Fruit fly (Drosophila melanogaster) whole organism, embryonic: ENCODE measurements around the gene Gdh.
A peak's percentile ranks its signal among the peaks of the same experiment; 100 is the strongest.

Experiments
- CG11456 ChIP-seq: fragments of 200-800 bp; sonication (Bioruptor generic); IDR thresholded peaks from 3 replicates; pipeline ENCODE4 v1.3.6; 2022; ENCODE audit warnings: missing biosample characterization, missing genetic modification characterization
- CG11695 ChIP-seq: fragments of 200-800 bp; sonication (Bioruptor generic); IDR thresholded peaks from 3 replicates; pipeline ENCODE4 v1.3.6; 2022; ENCODE audit warnings: missing biosample characterization, missing genetic modification characterization
- CG13624 ChIP-seq: fragments of 200-800 bp; sonication (Bioruptor generic); optimal IDR thresholded peaks from 2 replicates; lab custom pipeline; 2016; ENCODE audit warnings: missing biosample characterization, missing genetic modification characterization
- CG14965 ChIP-seq: fragments of 200-800 bp; sonication (Bioruptor generic); optimal IDR thresholded peaks from 2 replicates; lab custom pipeline; 2016; ENCODE audit warnings: missing biosample characterization, missing genetic modification characterization, borderline replicate concordance
- CG15696 ChIP-seq: fragments of 200-800 bp; sonication (Bioruptor generic); optimal IDR thresholded peaks from 2 replicates; lab custom pipeline; 2019; ENCODE audit warnings: missing biosample characterization, mild to moderate bottlenecking, missing genetic modification characterization, moderate library complexity
- CG16815 ChIP-seq: fragments of 200-800 bp; sonication (Bioruptor generic); optimal IDR thresholded peaks from 3 replicates; lab custom pipeline; 2017; ENCODE audit warnings: missing biosample characterization, mild to moderate bottlenecking, missing genetic modification characterization
- CG17361 ChIP-seq: fragments of 200-800 bp; sonication (Bioruptor generic); IDR thresholded peaks from 3 replicates; pipeline ENCODE4 v1.3.6; 2022; ENCODE audit warnings: missing biosample characterization, missing genetic modification characterization
- CG17568 ChIP-seq: fragments of 200-800 bp; sonication (Bioruptor generic); optimal IDR thresholded peaks from 2 replicates; lab custom pipeline; 2018; ENCODE audit warnings: missing biosample characterization, mild to moderate bottlenecking, missing genetic modification characterization, moderate library complexity
- CG3065 ChIP-seq: fragments of 200-800 bp; sonication (Bioruptor generic); optimal IDR thresholded peaks from 2 replicates; lab custom pipeline; 2016; ENCODE audit warnings: missing biosample characterization, missing genetic modification characterization
- CG33557 ChIP-seq: fragments of 200-800 bp; sonication (Bioruptor generic); optimal IDR thresholded peaks from 2 replicates; lab custom pipeline; 2019; ENCODE audit warnings: missing biosample characterization, mild to moderate bottlenecking, missing genetic modification characterization, moderate library complexity
- CG34422 ChIP-seq: fragments of 200-800 bp; sonication (Bioruptor generic); IDR thresholded peaks from 3 replicates; pipeline ENCODE4 v1.3.6; 2022; ENCODE audit warnings: missing biosample characterization, missing genetic modification characterization
- CG3995 ChIP-seq: fragments of 200-800 bp; sonication (Bioruptor generic); optimal IDR thresholded peaks from 3 replicates; lab custom pipeline; 2016; ENCODE audit warnings: missing biosample characterization, missing genetic modification characterization
- CG7963 ChIP-seq: fragments of 200-800 bp; sonication (Bioruptor generic); IDR thresholded peaks from 3 replicates; pipeline ENCODE4 v1.3.6; 2022; ENCODE audit warnings: missing biosample characterization, missing genetic modification characterization; ENCODE audit not compliant: partially characterized antibody
- CG8281 ChIP-seq: fragments of 200-800 bp; sonication (Bioruptor generic); optimal IDR thresholded peaks from 2 replicates; lab custom pipeline; 2018; ENCODE audit warnings: missing biosample characterization, mild to moderate bottlenecking, missing genetic modification characterization, moderate library complexity
- CG8359 ChIP-seq: fragments of 200-800 bp; sonication (Bioruptor generic); optimal IDR thresholded peaks from 2 replicates; lab custom pipeline; 2017; ENCODE audit warnings: missing biosample characterization, mild to moderate bottlenecking, missing genetic modification characterization, borderline replicate concordance
- CG8765 ChIP-seq: fragments of 200-800 bp; sonication (Bioruptor generic); IDR thresholded peaks from 2 replicates; pipeline ENCODE4 v1.3.6; 2022; ENCODE audit warnings: missing biosample characterization, missing genetic modification characterization
- CG8944 ChIP-seq: fragments of 200-800 bp; sonication (Bioruptor generic); optimal IDR thresholded peaks from 3 replicates; lab custom pipeline; 2016; ENCODE audit warnings: missing biosample characterization, missing genetic modification characterization
- CoRest ChIP-seq: fragments of 200-800 bp; sonication (Bioruptor generic); optimal IDR thresholded peaks from 3 replicates; lab custom pipeline; 2018; ENCODE audit warnings: missing biosample characterization, mild to moderate bottlenecking, missing genetic modification characterization, moderate library complexity
- D19B ChIP-seq: fragments of 200-800 bp; sonication (Bioruptor generic); optimal IDR thresholded peaks from 2 replicates; lab custom pipeline; 2017; ENCODE audit warnings: missing biosample characterization, mild to moderate bottlenecking, missing genetic modification characterization
- Dref ChIP-seq: fragments of 200-800 bp; sonication (Bioruptor generic); IDR thresholded peaks from 2 replicates; pipeline ENCODE4 v1.3.6; 2022; ENCODE audit warnings: missing biosample characterization, missing genetic modification characterization
- Gug ChIP-seq: fragments of 200-800 bp; sonication (Bioruptor generic); IDR thresholded peaks from 4 replicates; pipeline ENCODE4 v1.3.6; 2022; ENCODE audit warnings: missing biosample characterization, missing genetic modification characterization
- Mrtf ChIP-seq: fragments of 200-800 bp; sonication (Bioruptor generic); IDR thresholded peaks from 3 replicates; pipeline ENCODE4 v1.3.6; 2022; ENCODE audit warnings: missing biosample characterization, missing genetic modification characterization
- Optix ChIP-seq: fragments of 200-800 bp; sonication (Bioruptor generic); IDR thresholded peaks from 3 replicates; pipeline ENCODE4 v1.3.6; 2022; ENCODE audit warnings: missing biosample characterization, missing genetic modification characterization
- Rx ChIP-seq: fragments of 200-800 bp; sonication (Bioruptor generic); IDR thresholded peaks from 2 replicates; pipeline ENCODE4 v1.3.6; 2022; ENCODE audit warnings: missing biosample characterization, missing genetic modification characterization
- Scr ChIP-seq: fragments of 200-800 bp; sonication (Bioruptor generic); IDR thresholded peaks from 2 replicates; pipeline ENCODE4 v1.3.6; 2022; ENCODE audit warnings: missing biosample characterization, missing genetic modification characterization; ENCODE audit not compliant: partially characterized antibody
- Sin3A ChIP-seq: fragments of >200 bp; optimal IDR thresholded peaks from 2 replicates; lab custom pipeline; 2018
- Xrp1 ChIP-seq: fragments of 200-800 bp; sonication (Bioruptor generic); IDR thresholded peaks from 2 replicates; pipeline ENCODE4 v1.3.6; 2022; ENCODE audit warnings: missing biosample characterization, missing genetic modification characterization
- abd-A ChIP-seq: fragments of 200-800 bp; sonication (Bioruptor generic); optimal IDR thresholded peaks from 3 replicates; lab custom pipeline; 2019; ENCODE audit warnings: missing biosample characterization, mild to moderate bottlenecking, missing genetic modification characterization, moderate library complexity
- ase ChIP-seq: fragments of 200-800 bp; sonication (Bioruptor generic); IDR thresholded peaks from 3 replicates; pipeline ENCODE4 v1.3.6; 2022; ENCODE audit warnings: missing biosample characterization, missing genetic modification characterization
- bbx ChIP-seq: fragments of 200-800 bp; sonication (Bioruptor generic); IDR thresholded peaks from 2 replicates; pipeline ENCODE4 v1.3.6; 2022; ENCODE audit warnings: missing biosample characterization, missing genetic modification characterization; ENCODE audit not compliant: partially characterized antibody
- eve ChIP-seq, 2 experiments: fragments of >200 bp; optimal IDR thresholded peaks; 2 replicates each; lab custom pipeline; 2017; ENCODE audit warnings: missing biosample characterization in 2 of 2, missing genetic modification characterization in 2 of 2
- pfk ChIP-seq: fragments of 200-800 bp; sonication (Bioruptor generic); optimal IDR thresholded peaks from 2 replicates; lab custom pipeline; 2018; ENCODE audit warnings: missing biosample characterization, mild to moderate bottlenecking, missing genetic modification characterization, moderate library complexity
- pho ChIP-seq: fragments of 200-800 bp; sonication (Bioruptor generic); optimal IDR thresholded peaks from 2 replicates; lab custom pipeline; 2016; ENCODE audit warnings: missing biosample characterization, missing genetic modification characterization
- pzg ChIP-seq: fragments of 200-800 bp; sonication (Bioruptor generic); optimal IDR thresholded peaks from 3 replicates; lab custom pipeline; 2018; ENCODE audit warnings: missing biosample characterization, mild to moderate bottlenecking, missing genetic modification characterization, moderate library complexity
- sna ChIP-seq: fragments of 200-800 bp; sonication (Bioruptor generic); IDR thresholded peaks from 2 replicates; pipeline ENCODE4 v1.3.6; 2022; ENCODE audit warnings: missing biosample characterization, missing genetic modification characterization; ENCODE audit not compliant: partially characterized antibody
- ssp ChIP-seq: fragments of 200-800 bp; sonication (Bioruptor generic); IDR thresholded peaks from 2 replicates; pipeline ENCODE4 v1.3.6; 2022; ENCODE audit warnings: missing biosample characterization, missing genetic modification characterization
- stwl ChIP-seq: fragments of 200-800 bp; sonication (Bioruptor generic); optimal IDR thresholded peaks from 3 replicates; lab custom pipeline; 2018; ENCODE audit warnings: missing biosample characterization, mild to moderate bottlenecking, missing genetic modification characterization, moderate library complexity
- tap ChIP-seq: fragments of 200-800 bp; optimal IDR thresholded peaks from 3 replicates; lab custom pipeline; 2019; ENCODE audit warnings: missing biosample characterization, mild to moderate bottlenecking, missing genetic modification characterization, moderate library complexity
- trem ChIP-seq: fragments of 200-800 bp; optimal IDR thresholded peaks from 3 replicates; lab custom pipeline; 2019; ENCODE audit warnings: missing biosample characterization, mild to moderate bottlenecking, missing genetic modification characterization, moderate library complexity
- twi ChIP-seq: fragments of 200-800 bp; optimal IDR thresholded peaks from 2 replicates; lab custom pipeline; 2019; ENCODE audit warnings: missing biosample characterization, mild to moderate bottlenecking, missing genetic modification characterization, moderate library complexity
- usp ChIP-seq: fragments of >200 bp; optimal IDR thresholded peaks from 2 replicates; lab custom pipeline; 2017; ENCODE audit warnings: missing biosample characterization, missing genetic modification characterization

The Gdh gene

dm6 chr3R:23924200-23924599 is 18.7 kb downstream of the Gdh start, which contains the start of gene Ndc1 (continued):
- no peak for TF ChIP-seq CG14965
- no peak for TF ChIP-seq CG7963 (GFP tag; lab: Robert Waterston, UW)
- TF ChIP-seq CG8281 (tag; lab: Kevin White, UChicago), result no peak
- peak; percentile 74 for TF ChIP-seq ssp (GFP tag; lab: Robert Waterston, UW)
- 0 out of 3 replicates have a peak, but pooled peaks have one; percentile 11 for TF ChIP-seq CG34422
- no peak for TF ChIP-seq twi (tag; lab: Kevin White, UChicago)
- TF ChIP-seq Optix (GFP tag; lab: Robert Waterston, UW), result no peak
- no peak for TF ChIP-seq CG3995 (GFP tag; lab: Kevin White, UChicago)
- no peak for TF ChIP-seq pfk (GFP tag; lab: Kevin White, UChicago)
- no peak for TF ChIP-seq CG3065 (GFP tag; lab: Kevin White, UChicago)
- TF ChIP-seq Mrtf (GFP tag; lab: Robert Waterston, UW), result no peak
- peak; percentile 42 for TF ChIP-seq Sin3A (lab: Kevin White, UChicago)
- TF ChIP-seq Xrp1 (GFP tag; lab: Robert Waterston, UW), result no peak
- peak; percentile 16; the same call in 1 of the 2 replicates for TF ChIP-seq sna (GFP tag; lab: Robert Waterston, UW)
- no peak for TF ChIP-seq CG13624 (GFP tag; lab: Kevin White, UChicago)
- no peak for TF ChIP-seq CG8765 (GFP tag; lab: Robert Waterston, UW)
- TF ChIP-seq eve (GFP tag; optimal IDR thresholded peaks at IDR 0.05; lab: Kevin White, UChicago), result no peak
- TF ChIP-seq abd-A (tag; lab: Kevin White, UChicago), result no peak
- TF ChIP-seq tap, result no peak
- TF ChIP-seq bbx (GFP tag; lab: Robert Waterston, UW), result peak; percentile 37; the same call in 1 of the 2 replicates
- TF ChIP-seq CG15696 (tag; lab: Kevin White, UChicago), result no peak
- TF ChIP-seq pho (GFP tag; lab: Kevin White, UChicago), result no peak
- peak; percentile 23 for TF ChIP-seq CoRest
- TF ChIP-seq CG11456 (GFP tag; lab: Robert Waterston, UW), result no peak
- no peak for TF ChIP-seq CG33557
- peak; percentile 62 for TF ChIP-seq pzg
- TF ChIP-seq CG17568 (GFP tag; lab: Kevin White, UChicago), result peak; percentile 100
- TF ChIP-seq Scr (GFP tag; lab: Robert Waterston, UW), result peak; percentile 27; the same call in 1 of the 2 replicates
- TF ChIP-seq Rx (GFP tag; lab: Robert Waterston, UW), result no peak
- no peak for TF ChIP-seq CG8359 (GFP tag; lab: Kevin White, UChicago)
- no peak for TF ChIP-seq CG16815 (GFP tag; lab: Kevin White, UChicago)
- TF ChIP-seq Gug (GFP tag; lab: Robert Waterston, UW), result no peak
- TF ChIP-seq usp (GFP tag; lab: Kevin White, UChicago), result no peak
- TF ChIP-seq D19B, result no peak
- TF ChIP-seq trem (tag; lab: Kevin White, UChicago), result peak; percentile 43
- TF ChIP-seq CG11695 (GFP tag; lab: Robert Waterston, UW), result no peak
- no peak for TF ChIP-seq CG8944
- TF ChIP-seq stwl, result peak; percentile 6
- TF ChIP-seq Dref (GFP tag; lab: Robert Waterston, UW), result peak; percentile 71
- no peak for TF ChIP-seq ase (GFP tag; lab: Robert Waterston, UW)
- TF ChIP-seq CG17361 (GFP tag; lab: Robert Waterston, UW), result no peak
